Fruit fly (Drosophila melanogaster) S2 (cell line): ENCODE data around the gene CG43062.

ENCODE experiments used
- CG8478 ChIP-seq: fragments of >200 bp; optimal IDR thresholded peaks from 2 replicates; lab custom pipeline; 2018
- CTCF ChIP-seq, 2 experiments: fragments of >200 bp; optimal IDR thresholded peaks; 2 replicates each; lab custom pipeline; 2018

- no peak for TF ChIP-seq CG8478
- TF ChIP-seq CTCF (optimal IDR thresholded peaks at IDR 0.05; lab: Kevin White, UChicago), result no peak
Observed at dm6 chr3R:11761718-11762117, 11.6 kb downstream of the CG43062 start.
